Fruit fly (Drosophila melanogaster) whole organism, prepupa: ENCODE measurements around the gene CG6938.

Experiments
- CG10669 ChIP-seq: fragments of 200-800 bp; sonication (Bioruptor generic); optimal IDR thresholded peaks from 3 replicates; lab custom pipeline; 2018; ENCODE audit warnings: missing biosample characterization, mild to moderate bottlenecking, missing genetic modification characterization, moderate library complexity
- CG11294 ChIP-seq: fragments of 200-800 bp; sonication (Bioruptor generic); IDR thresholded peaks from 2 replicates; pipeline ENCODE4 v1.3.6; 2022; ENCODE audit warnings: missing biosample characterization, missing genetic modification characterization
- CG11762 ChIP-seq: fragments of 200-800 bp; sonication (Bioruptor generic); optimal IDR thresholded peaks from 3 replicates; lab custom pipeline; 2016; ENCODE audit warnings: missing biosample characterization, missing genetic modification characterization; ENCODE audit not compliant: insufficient read depth
- CG11902 ChIP-seq: fragments of 200-800 bp; sonication (Bioruptor generic); optimal IDR thresholded peaks from 3 replicates; lab custom pipeline; 2016; ENCODE audit warnings: missing biosample characterization, missing genetic modification characterization
- CG15336 ChIP-seq: fragments of 200-800 bp; sonication (Bioruptor generic); IDR thresholded peaks from 2 replicates; pipeline ENCODE4 v1.3.6; 2022; ENCODE audit warnings: missing biosample characterization, missing genetic modification characterization
- CG1621 ChIP-seq: fragments of 200-800 bp; sonication (Bioruptor generic); optimal IDR thresholded peaks from 3 replicates; lab custom pipeline; 2018; ENCODE audit warnings: missing biosample characterization, mild to moderate bottlenecking, missing genetic modification characterization
- CG16779 ChIP-seq: fragments of 200-800 bp; sonication (Bioruptor generic); optimal IDR thresholded peaks from 3 replicates; lab custom pipeline; 2017; ENCODE audit warnings: missing biosample characterization, mild to moderate bottlenecking, missing genetic modification characterization
- CG3032 ChIP-seq: fragments of 200-800 bp; optimal IDR thresholded peaks from 2 replicates; lab custom pipeline; 2019; ENCODE audit warnings: missing biosample characterization, mild to moderate bottlenecking, missing genetic modification characterization, moderate library complexity
- CG31627 ChIP-seq: fragments of 200-800 bp; sonication (Bioruptor generic); optimal IDR thresholded peaks from 3 replicates; lab custom pipeline; 2016; ENCODE audit warnings: missing biosample characterization, missing genetic modification characterization
- CG34406 ChIP-seq: fragments of 200-800 bp; sonication (Bioruptor generic); optimal IDR thresholded peaks from 3 replicates; lab custom pipeline; 2016; ENCODE audit warnings: missing biosample characterization, missing genetic modification characterization
- CG4318 ChIP-seq: fragments of 200-800 bp; sonication (Bioruptor generic); optimal IDR thresholded peaks from 3 replicates; lab custom pipeline; 2017; ENCODE audit warnings: missing biosample characterization, mild to moderate bottlenecking, missing genetic modification characterization
- CG6163 ChIP-seq: fragments of 200-800 bp; sonication (Bioruptor generic); IDR thresholded peaks from 3 replicates; pipeline ENCODE4 v1.3.6; 2022; ENCODE audit warnings: missing biosample characterization, missing genetic modification characterization
- CG6276 ChIP-seq: fragments of 200-800 bp; sonication (Bioruptor generic); optimal IDR thresholded peaks from 2 replicates; lab custom pipeline; 2017; ENCODE audit warnings: missing biosample characterization, mild to moderate bottlenecking, missing genetic modification characterization
- CG6792 ChIP-seq: fragments of 200-800 bp; sonication (Bioruptor generic); optimal IDR thresholded peaks from 3 replicates; lab custom pipeline; 2016; ENCODE audit warnings: missing biosample characterization, missing genetic modification characterization
- CG8119 ChIP-seq: fragments of 200-800 bp; sonication (Bioruptor generic); IDR thresholded peaks from 3 replicates; pipeline ENCODE4 v1.3.6; 2022; ENCODE audit warnings: missing biosample characterization, missing genetic modification characterization
- CG8319 ChIP-seq: fragments of 200-800 bp; sonication (Bioruptor generic); optimal IDR thresholded peaks from 3 replicates; lab custom pipeline; 2016; ENCODE audit warnings: missing biosample characterization, missing genetic modification characterization
- CG8632 ChIP-seq: fragments of 200-800 bp; sonication (Bioruptor generic); optimal IDR thresholded peaks from 3 replicates; lab custom pipeline; 2016; ENCODE audit warnings: missing biosample characterization, missing genetic modification characterization
- CG9139 ChIP-seq: fragments of 200-800 bp; sonication (Bioruptor generic); optimal IDR thresholded peaks from 3 replicates; lab custom pipeline; 2017; ENCODE audit warnings: missing biosample characterization, mild to moderate bottlenecking, missing genetic modification characterization
- Eip75B ChIP-seq: fragments of 200-800 bp; sonication (Bioruptor generic); optimal IDR thresholded peaks from 3 replicates; lab custom pipeline; 2016; ENCODE audit warnings: missing biosample characterization, missing genetic modification characterization
- Eip78C ChIP-seq: fragments of 200-800 bp; sonication (Bioruptor generic); peaks from one replicate; lab custom pipeline; 2016; ENCODE audit warnings: missing biosample characterization, missing genetic modification characterization
- Gug ChIP-seq: fragments of 200-800 bp; sonication (Bioruptor generic); IDR thresholded peaks from 2 replicates; pipeline ENCODE4 v1.3.6; 2022; ENCODE audit warnings: missing biosample characterization, missing genetic modification characterization
- Hr4 ChIP-seq: fragments of 200-800 bp; sonication (Bioruptor generic); optimal IDR thresholded peaks from 3 replicates; lab custom pipeline; 2016; ENCODE audit warnings: missing biosample characterization, missing genetic modification characterization
- Met ChIP-seq: fragments of 200-800 bp; sonication (Bioruptor generic); optimal IDR thresholded peaks from 3 replicates; lab custom pipeline; 2016; ENCODE audit warnings: missing biosample characterization, missing genetic modification characterization
- OdsH ChIP-seq: fragments of 200-800 bp; sonication (Bioruptor generic); optimal IDR thresholded peaks from 3 replicates; lab custom pipeline; 2016; ENCODE audit warnings: missing biosample characterization, missing genetic modification characterization
- Smox ChIP-seq: fragments of 200-800 bp; sonication (Bioruptor generic); optimal IDR thresholded peaks from 3 replicates; lab custom pipeline; 2016; ENCODE audit warnings: missing biosample characterization, missing genetic modification characterization
- Sox102F ChIP-seq: fragments of 200-800 bp; sonication (Bioruptor generic); optimal IDR thresholded peaks from 2 replicates; lab custom pipeline; 2016; ENCODE audit warnings: missing biosample characterization, mild to moderate bottlenecking, missing genetic modification characterization
- Sox15 ChIP-seq: fragments of 200-800 bp; sonication (Bioruptor generic); optimal IDR thresholded peaks from 3 replicates; lab custom pipeline; 2016; ENCODE audit warnings: missing biosample characterization, missing genetic modification characterization
- esn ChIP-seq: fragments of 200-800 bp; sonication (Bioruptor generic); optimal IDR thresholded peaks from 2 replicates; lab custom pipeline; 2016; ENCODE audit warnings: missing biosample characterization, mild to moderate bottlenecking, missing genetic modification characterization, moderate library complexity
- fd59A ChIP-seq: fragments of 200-800 bp; sonication (Bioruptor generic); optimal IDR thresholded peaks from 2 replicates; lab custom pipeline; 2017; ENCODE audit warnings: missing biosample characterization, mild to moderate bottlenecking, missing genetic modification characterization, missing genetic modification reagents
- fd85E ChIP-seq: fragments of 200-800 bp; sonication (Bioruptor generic); optimal IDR thresholded peaks from 3 replicates; lab custom pipeline; 2016; ENCODE audit warnings: missing biosample characterization, missing genetic modification characterization
- net ChIP-seq: fragments of 200-800 bp; sonication (Bioruptor generic); optimal IDR thresholded peaks from 3 replicates; lab custom pipeline; 2016; ENCODE audit warnings: missing biosample characterization, missing genetic modification characterization
- pdm3 ChIP-seq: fragments of 200-800 bp; sonication (Bioruptor generic); optimal IDR thresholded peaks from 3 replicates; lab custom pipeline; 2016; ENCODE audit warnings: missing biosample characterization, missing genetic modification characterization
- ss ChIP-seq, 2 experiments: fragments of 200-800 bp; sonication (Bioruptor generic); optimal IDR thresholded peaks; 2 replicates in 1 of 2; 3 replicates in 1 of 2; lab custom pipeline; 2017 to 2018; ENCODE audit warnings: mild to moderate bottlenecking in 2 of 2, missing biosample characterization in 2 of 2, missing genetic modification characterization in 2 of 2, moderate library complexity in 1 of 2
- topi ChIP-seq: fragments of 200-800 bp; sonication (Bioruptor generic); optimal IDR thresholded peaks from 3 replicates; lab custom pipeline; 2016; ENCODE audit warnings: missing biosample characterization, missing genetic modification characterization
- vri ChIP-seq: fragments of 200-800 bp; sonication (Bioruptor generic); optimal IDR thresholded peaks from 3 replicates; lab custom pipeline; 2016; ENCODE audit warnings: missing biosample characterization, mild to moderate bottlenecking, missing genetic modification characterization

Gene CG6938

dm6 chr3L:11984606-11985005 is at the start of gene CG6938:
CG6938 (plus strand) TSS chr3L:11984906.
- no peak for TF ChIP-seq pdm3
- no peak for TF ChIP-seq Eip75B (GFP tag; lab: Kevin White, UChicago)
- no peak for TF ChIP-seq topi (GFP tag; lab: Kevin White, UChicago)
- TF ChIP-seq CG11762 = no peak
- TF ChIP-seq CG8119 = no peak
- no peak for TF ChIP-seq CG10669 (GFP tag; lab: Kevin White, UChicago)
- TF ChIP-seq fd59A = no peak
- no peak for TF ChIP-seq fd85E
- no peak for TF ChIP-seq CG15336 (GFP tag; lab: Robert Waterston, UW)
- TF ChIP-seq CG4318 (GFP tag; lab: Kevin White, UChicago) = no peak
- no peak for TF ChIP-seq CG6276 (GFP tag; lab: Kevin White, UChicago)
- TF ChIP-seq Eip78C (GFP tag; lab: Kevin White, UChicago) = no peak
- TF ChIP-seq Gug (GFP tag; lab: Robert Waterston, UW) = no peak
- TF ChIP-seq Smox (GFP tag; lab: Kevin White, UChicago) = no peak

- TF ChIP-seq fd59A = no peak
Observed at dm6 chr3L:11937270-11937669, 47.4 kb upstream of the CG6938 start.

DNA sequence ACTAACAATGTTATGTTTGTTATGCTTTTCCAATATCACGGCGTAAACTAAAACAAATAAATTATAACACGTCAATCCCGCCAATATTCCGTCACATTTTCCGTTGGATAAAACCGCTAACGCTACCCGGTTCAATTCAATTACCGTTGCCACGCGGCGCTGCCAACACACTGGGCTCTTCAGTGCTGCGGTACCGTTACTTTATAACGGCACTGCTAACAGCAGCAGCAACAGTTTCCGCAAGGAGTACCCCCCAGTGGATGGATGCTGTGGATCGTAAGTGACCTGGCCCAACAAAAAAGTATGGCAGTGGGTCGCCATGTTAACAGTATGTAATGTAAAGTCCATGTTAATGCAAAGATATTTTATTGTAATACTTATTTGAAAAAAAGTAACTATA is 46.0 kb upstream of the CG6938 start, which contains the start of gene CG44837:
Gene CG44837, minus strand, starts transcription at position 157 of the 400 bp plus-strand sequence.
- TF ChIP-seq OdsH (GFP tag; lab: Kevin White, UChicago) (no peak), CG9139 (no peak), CG34406 (GFP tag; lab: Kevin White, UChicago) (no peak), CG15336 (GFP tag; lab: Robert Waterston, UW) (no peak), CG11762 (no peak), CG6163 (no peak), net (GFP tag; lab: Kevin White, UChicago) (no peak), esn (GFP tag; lab: Kevin White, UChicago) (no peak), CG11294 (GFP tag; lab: Robert Waterston, UW) (no peak), CG3032 (tag; lab: Kevin White, UChicago) (no peak), Hr4 (GFP tag; lab: Kevin White, UChicago) (no peak), CG6792 (GFP tag; lab: Kevin White, UChicago) (no peak), CG11902 (no peak), ss (GFP tag; optimal IDR thresholded peaks at IDR 0.05; lab: Kevin White, UChicago) (no peak), pdm3 (no peak), Sox15 (GFP tag; lab: Kevin White, UChicago) (no peak), CG8319 (GFP tag; lab: Kevin White, UChicago) (no peak), CG16779 (tag; lab: Kevin White, UChicago) (no peak), CG31627 (GFP tag; lab: Kevin White, UChicago) (no peak), Sox102F (GFP tag; lab: Kevin White, UChicago) (no peak)

DNA sequence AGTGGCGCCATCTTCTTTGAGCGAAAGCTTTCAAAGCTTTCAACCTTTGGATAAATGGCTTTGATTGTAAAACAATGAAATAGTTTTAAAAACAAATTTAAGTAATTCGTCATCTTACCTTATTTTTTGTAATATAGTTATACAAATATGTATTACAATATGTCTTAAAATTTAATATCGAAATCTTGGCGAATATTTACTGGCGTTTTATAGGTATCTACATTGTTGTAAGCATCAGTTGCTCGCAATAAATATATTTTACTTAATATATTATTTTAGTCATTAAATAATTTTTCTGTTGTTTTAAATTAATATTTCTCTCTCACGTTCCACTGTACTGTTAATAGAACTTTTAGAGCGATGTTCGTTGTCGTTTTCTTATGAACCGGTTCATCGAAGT is 43.1 kb upstream of the CG6938 start, which contains the start of gene Rpt4R:
Gene Rpt4R, plus strand, starts transcription at position 301 of the 400 bp plus-strand sequence.
- TF ChIP-seq Eip75B (GFP tag; lab: Kevin White, UChicago) = no peak
- TF ChIP-seq vri (GFP tag; lab: Kevin White, UChicago) = no peak
- no peak for TF ChIP-seq CG1621 (tag; lab: Kevin White, UChicago)
- no peak for TF ChIP-seq CG8632 (GFP tag; lab: Kevin White, UChicago)
- no peak for TF ChIP-seq CG6163
- no peak for TF ChIP-seq CG16779 (tag; lab: Kevin White, UChicago)

- no peak for TF ChIP-seq Met (GFP tag; lab: Kevin White, UChicago)
Observed at dm6 chr3L:11944752-11945151, 40.0 kb upstream of the CG6938 start, which contains the start of gene CG5883. CG5883 (minus strand) TSS chr3L:11944852.
